Worm (Caenorhabditis elegans): Measurements from ENCODE around the gene ZK593.3.

- no peak for TF ChIP-seq aly-2 (tag; optimal IDR thresholded peaks at IDR 0.05)
- peak in 1 of 2 experiments; percentile 48 for TF ChIP-seq mdl-1 (tag; optimal IDR thresholded peaks at IDR 0.05)
- TF ChIP-seq mxl-3 (GFP tag; optimal IDR thresholded peaks at IDR 0.05), result peak; percentile 8
- TF ChIP-seq rbr-2 (tag; optimal IDR thresholded peaks at IDR 0.05), result no peak
- TF ChIP-seq nhr-11 (tag; optimal IDR thresholded peaks at IDR 0.05), result peak; percentile 41
- TF ChIP-seq ces-1 (GFP tag; optimal IDR thresholded peaks at IDR 0.05), result no peak
Observed at ce11 chrIV:10933062-10933552, 17.6 kb downstream of the ZK593.3 start, which contains the start of the genes dnc-1 and lsm-7.

Measured in whole organism, L4 larva.